Worm (Caenorhabditis elegans) whole organism, L4 larva: Measurements from ENCODE around the gene F07A11.4.

Experiments
- F10B5.3 ChIP-seq: sonication (generic microtip); optimal IDR thresholded peaks from 2 replicates; lab custom pipeline; 2016; ENCODE audit warnings: mild to moderate bottlenecking, missing genetic modification characterization, missing compliant biosample characterization
- F37D6.2 ChIP-seq: sonication (generic microtip); optimal IDR thresholded peaks from 2 replicates; lab custom pipeline; 2016; ENCODE audit warnings: mild to moderate bottlenecking, missing genetic modification characterization, missing compliant biosample characterization
- F49E8.2 ChIP-seq: sonication (generic microtip); optimal IDR thresholded peaks from 2 replicates; lab custom pipeline; 2016; ENCODE audit warnings: missing compliant biosample characterization, mild to moderate bottlenecking, missing genetic modification characterization, borderline replicate concordance
- T26A8.4 ChIP-seq: fragments of 200-800 bp; sonication (Bioruptor generic); IDR thresholded peaks from 2 replicates; pipeline ENCODE4 v1.3.6; 2022; ENCODE audit warnings: missing genetic modification characterization, missing compliant biosample characterization
- ZK546.5 ChIP-seq, 2 experiments: sonication (generic microtip); optimal IDR thresholded peaks; 2 replicates each; lab custom pipeline; 2017; ENCODE audit warnings: missing biosample characterization in 2 of 2, missing genetic modification characterization in 2 of 2
- aha-1 ChIP-seq: fragments of 150-350 bp; peaks from one replicate; lab custom pipeline; 2014; ENCODE audit warnings: missing biosample characterization, missing genetic modification characterization
- ama-1 ChIP-seq: fragments of 150-350 bp; optimal IDR thresholded peaks from 2 replicates; lab custom pipeline; 2014; ENCODE audit warnings: inconsistent platforms, mixed read lengths
- ceh-62 ChIP-seq: sonication (generic microtip); optimal IDR thresholded peaks from 2 replicates; lab custom pipeline; 2017; ENCODE audit warnings: missing biosample characterization, missing genetic modification characterization
- cey-2 ChIP-seq: sonication (generic microtip); optimal IDR thresholded peaks from 3 replicates; lab custom pipeline; 2017; ENCODE audit warnings: missing genetic modification characterization, mild to moderate bottlenecking, missing compliant biosample characterization, antibody characterized with exemption, borderline replicate concordance; ENCODE audit not compliant: insufficient read depth
- ctbp-1 ChIP-seq: fragments of 200-800 bp; sonication (Bioruptor generic); IDR thresholded peaks from 2 replicates; pipeline ENCODE4 v1.3.6; 2022; ENCODE audit warnings: missing genetic modification reagents, missing genetic modification characterization, missing compliant biosample characterization
- daf-16 ChIP-seq, 3 experiments: sonication (generic microtip); optimal IDR thresholded peaks; 2 replicates each; lab custom pipeline; 2016 to 2017; ENCODE audit warnings: missing genetic modification characterization in 3 of 3, missing genetic modification reagents in 3 of 3, mild to moderate bottlenecking in 2 of 3, missing compliant biosample characterization in 2 of 3, missing biosample characterization in 1 of 3, moderate library complexity in 1 of 3
- daf-8 ChIP-seq: fragments of 200-800 bp; sonication (Bioruptor generic); IDR thresholded peaks from 2 replicates; pipeline ENCODE4 v1.3.6; 2022; ENCODE audit warnings: missing genetic modification characterization, missing compliant biosample characterization
- dmd-6 ChIP-seq: fragments of 200-800 bp; sonication (Bioruptor generic); IDR thresholded peaks from 2 replicates; pipeline ENCODE4 v1.3.6; 2022; ENCODE audit warnings: missing genetic modification reagents, missing genetic modification characterization, missing compliant biosample characterization
- dmd-8 ChIP-seq: fragments of 200-800 bp; sonication (Bioruptor generic); IDR thresholded peaks from 2 replicates; pipeline ENCODE4 v1.3.6; 2022; ENCODE audit warnings: missing genetic modification characterization, missing compliant biosample characterization
- duxl-1 ChIP-seq: sonication (generic microtip); optimal IDR thresholded peaks from 2 replicates; lab custom pipeline; 2016; ENCODE audit warnings: mild to moderate bottlenecking, missing genetic modification characterization, moderate library complexity, missing compliant biosample characterization; ENCODE audit not compliant: poor library complexity
- dve-1 ChIP-seq: sonication (generic microtip); optimal IDR thresholded peaks from 2 replicates; lab custom pipeline; 2017; ENCODE audit warnings: antibody characterized with exemption, mild to moderate bottlenecking, missing genetic modification characterization, missing compliant biosample characterization; ENCODE audit not compliant: insufficient read depth
- egl-43 ChIP-seq: fragments of 200-800 bp; sonication (Bioruptor generic); IDR thresholded peaks from 2 replicates; pipeline ENCODE4 v1.3.6; 2022; ENCODE audit warnings: missing genetic modification reagents, missing genetic modification characterization, missing compliant biosample characterization
- fkh-10 ChIP-seq: fragments of 150-350 bp; optimal IDR thresholded peaks from 2 replicates; lab custom pipeline; 2014; ENCODE audit warnings: missing biosample characterization, missing genetic modification reagents, missing genetic modification characterization
- lin-13 ChIP-seq: fragments of 150-350 bp; optimal IDR thresholded peaks from 2 replicates; lab custom pipeline; 2014; ENCODE audit warnings: missing biosample characterization, missing genetic modification reagents, missing genetic modification characterization
- lin-38 ChIP-seq: fragments of 200-800 bp; sonication (Bioruptor generic); IDR thresholded peaks from 2 replicates; pipeline ENCODE4 v1.3.6; 2022; ENCODE audit warnings: missing genetic modification reagents, missing genetic modification characterization, missing compliant biosample characterization
- lsy-2 ChIP-seq, 2 experiments: fragments of 150-350 bp in 1 of 2; sonication (generic microtip) in 1 of 2; optimal IDR thresholded peaks; 2 replicates each; lab custom pipeline; 2014 to 2017; ENCODE audit warnings: missing biosample characterization in 2 of 2, missing genetic modification characterization in 2 of 2
- madf-5 ChIP-seq, 2 experiments: fragments of 200-800 bp; sonication (Bioruptor generic); IDR thresholded peaks; 2 replicates each; pipeline ENCODE4 v1.3.6; 2022; ENCODE audit warnings: missing compliant biosample characterization in 2 of 2, missing genetic modification characterization in 2 of 2
- mep-1 ChIP-seq: fragments of 150-350 bp; sonication (generic microtip); optimal IDR thresholded peaks from 3 replicates; lab custom pipeline; 2014; ENCODE audit warnings: missing biosample characterization, missing genetic modification characterization
- mes-2 ChIP-seq: sonication (generic microtip); optimal IDR thresholded peaks from 2 replicates; lab custom pipeline; 2016; ENCODE audit warnings: missing genotype, mild to moderate bottlenecking, missing genetic modification characterization, missing compliant biosample characterization; ENCODE audit not compliant: poor library complexity, severe bottlenecking
- nhr-10 ChIP-seq: fragments of 150-350 bp; optimal IDR thresholded peaks from 2 replicates; lab custom pipeline; 2014; ENCODE audit warnings: missing biosample characterization, missing genetic modification characterization
- nhr-102 ChIP-seq: sonication (generic microtip); optimal IDR thresholded peaks from 2 replicates; lab custom pipeline; 2016; ENCODE audit warnings: mild to moderate bottlenecking, missing genetic modification characterization, moderate library complexity, missing compliant biosample characterization
- nhr-25 ChIP-seq: sonication (generic microtip); optimal IDR thresholded peaks from 2 replicates; lab custom pipeline; 2017; ENCODE audit warnings: missing genetic modification characterization, mild to moderate bottlenecking, missing compliant biosample characterization, antibody characterized with exemption, moderate library complexity, borderline replicate concordance; ENCODE audit not compliant: insufficient read depth
- nhr-76 ChIP-seq: fragments of 150-350 bp; optimal IDR thresholded peaks from 2 replicates; lab custom pipeline; 2014; ENCODE audit warnings: missing biosample characterization, missing genetic modification characterization
- nhr-77 ChIP-seq: fragments of 150-350 bp; optimal IDR thresholded peaks from 2 replicates; lab custom pipeline; 2014; ENCODE audit warnings: missing biosample characterization, missing genetic modification characterization
- pha-4 ChIP-seq, 2 experiments: fragments of 150-350 bp in 1 of 2; fragments of 200-800 bp in 1 of 2; sonication (Bioruptor generic) in 1 of 2; IDR thresholded peaks in 1 of 2; optimal IDR thresholded peaks in 1 of 2; 2 replicates each; pipeline versions ENCODE4 v1.3.6 to Lab custom; 2014 to 2022; ENCODE audit warnings: missing genetic modification characterization in 2 of 2, missing genetic modification reagents in 2 of 2, missing biosample characterization in 1 of 2, missing compliant biosample characterization in 1 of 2
- rbr-2 ChIP-seq: sonication (generic microtip); optimal IDR thresholded peaks from 2 replicates; lab custom pipeline; 2016; ENCODE audit warnings: missing genotype, missing genetic modification characterization, missing compliant biosample characterization
- sdz-12 ChIP-seq: fragments of 200-800 bp; sonication (Bioruptor generic); optimal IDR thresholded peaks from 2 replicates; lab custom pipeline; 2018; ENCODE audit warnings: mild to moderate bottlenecking, missing genetic modification characterization, missing compliant biosample characterization
- snpc-1.2 ChIP-seq: fragments of 200-800 bp; sonication (Bioruptor generic); IDR thresholded peaks from 2 replicates; pipeline ENCODE4 v1.3.6; 2022; ENCODE audit warnings: missing genetic modification reagents, missing genetic modification characterization, missing compliant biosample characterization
- spr-1 ChIP-seq: sonication (generic microtip); optimal IDR thresholded peaks from 2 replicates; lab custom pipeline; 2016; ENCODE audit warnings: mild to moderate bottlenecking, missing genetic modification characterization, missing compliant biosample characterization
- spr-3 ChIP-seq: fragments of 200-800 bp; sonication (Bioruptor generic); optimal IDR thresholded peaks from 2 replicates; lab custom pipeline; 2018; ENCODE audit warnings: mild to moderate bottlenecking, missing genetic modification characterization, missing compliant biosample characterization
- unc-62 ChIP-seq, 3 experiments: fragments of 150-350 bp in 1 of 3; sonication (generic microtip); optimal IDR thresholded peaks in 2 of 3; peaks in 1 of 3; 1 replicate in 1 of 3; 2 replicates in 2 of 3; lab custom pipeline; 2014 to 2017; ENCODE audit warnings: missing biosample characterization in 3 of 3, missing genetic modification characterization in 3 of 3, missing genetic modification reagents in 3 of 3, missing genotype in 1 of 3
- zip-11 ChIP-seq: fragments of 200-800 bp; sonication (Bioruptor generic); IDR thresholded peaks from 2 replicates; pipeline ENCODE4 v1.3.6; 2022; ENCODE audit warnings: missing genetic modification characterization, missing compliant biosample characterization
- zip-2 ChIP-seq: fragments of 150-350 bp; optimal IDR thresholded peaks from 2 replicates; lab custom pipeline; 2014; ENCODE audit warnings: missing biosample characterization, missing genetic modification characterization

F07A11.4 gene

DNA sequence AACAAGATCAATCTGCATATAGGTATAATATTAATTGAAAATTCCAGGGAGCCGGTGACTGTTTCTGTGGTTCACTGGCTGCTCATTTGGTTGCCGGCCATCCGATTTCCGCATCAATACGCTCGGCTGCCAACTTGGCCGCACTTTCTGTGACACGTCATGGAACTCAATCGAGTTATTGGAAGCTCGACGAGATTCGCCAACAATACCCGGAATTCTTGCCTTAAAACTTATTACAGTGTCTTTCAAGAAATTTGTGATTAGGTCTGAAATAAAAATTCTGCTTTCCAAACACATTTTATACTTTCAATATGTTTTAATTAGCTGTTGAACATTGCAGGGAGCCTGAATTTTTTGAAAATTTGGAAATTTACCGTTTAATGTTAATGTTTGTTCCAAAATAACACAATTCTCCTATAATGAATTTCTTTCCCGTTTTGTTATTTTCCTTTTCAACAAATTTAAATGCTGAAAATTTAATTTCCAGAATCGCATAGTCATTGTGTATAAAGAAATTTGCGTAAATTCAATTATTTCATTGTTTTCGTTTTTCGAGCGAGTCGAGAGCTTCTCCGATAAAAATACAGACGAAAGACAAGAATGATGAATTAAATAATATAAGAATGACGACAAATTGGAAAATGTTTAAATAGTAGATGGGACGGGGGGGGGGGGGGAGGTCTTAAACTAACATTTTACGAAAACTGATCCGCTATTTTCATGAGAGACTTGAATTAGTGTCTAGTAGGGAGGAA is 13.5 kb downstream of the F07A11.4 start:
- peak; percentile 21 for TF ChIP-seq mes-2 (tag; lab: Kevin White, UChicago)
- TF ChIP-seq nhr-102 (tag; lab: Kevin White, UChicago) = peak; percentile 57
- no peak for TF ChIP-seq spr-1 (tag; lab: Kevin White, UChicago)
- peak; percentile 28 for TF ChIP-seq nhr-10 (tag; lab: Kevin White, UChicago)
- TF ChIP-seq duxl-1 (tag; lab: Kevin White, UChicago) = peak; percentile 18
- no peak for TF ChIP-seq nhr-76 (tag; lab: Kevin White, UChicago)
- peak; percentile 5 for TF ChIP-seq dve-1 (tag; lab: Kevin White, UChicago)
- TF ChIP-seq rbr-2 (tag; lab: Kevin White, UChicago) = peak; percentile 12
- peak; percentile 5 for TF ChIP-seq F10B5.3 (tag; lab: Kevin White, UChicago)
- no peak for TF ChIP-seq daf-8 (GFP tag; lab: Robert Waterston, UW)
- peak; percentile 17 for TF ChIP-seq F37D6.2 (tag; lab: Kevin White, UChicago)
- TF ChIP-seq lin-38 (GFP tag; lab: Robert Waterston, UW) = no peak
- TF ChIP-seq ZK546.5 (tag; optimal IDR thresholded peaks at IDR 0.05; lab: Kevin White, UChicago) = no peak
- no peak for TF ChIP-seq lin-13
- no peak for TF ChIP-seq nhr-25 (tag; lab: Kevin White, UChicago)
- no peak for TF ChIP-seq cey-2 (tag; lab: Kevin White, UChicago)
- no peak for TF ChIP-seq spr-3 (GFP tag; lab: Kevin White, UChicago)
- peak; percentile 61 for TF ChIP-seq mep-1
- peak; percentile 95 for TF ChIP-seq aha-1 (tag; lab: Kevin White, UChicago)
- peak in 1 of 2 experiments; percentile 60 for TF ChIP-seq daf-16 (GFP tag; optimal IDR thresholded peaks at IDR 0.05; lab: Kevin White, UChicago)
- peak; percentile 18 for TF ChIP-seq daf-16 (tag; optimal IDR thresholded peaks at IDR 0.05; lab: Kevin White, UChicago)
- no peak for TF ChIP-seq zip-11 (GFP tag; lab: Robert Waterston, UW)
- peak in 1 of 2 experiments; percentile 47 for TF ChIP-seq unc-62 (GFP tag; optimal IDR thresholded peaks at IDR 0.05 in 1 of 2; lab: Kevin White, UChicago)
- TF ChIP-seq unc-62 (tag; optimal IDR thresholded peaks at IDR 0.05; lab: Kevin White, UChicago) = no peak
- TF ChIP-seq nhr-77 (tag; lab: Kevin White, UChicago) = peak; percentile 38
- no peak for TF ChIP-seq ctbp-1 (GFP tag; lab: Robert Waterston, UW)
- TF ChIP-seq lsy-2 (tag; optimal IDR thresholded peaks at IDR 0.05; lab: Kevin White, UChicago) = peak in 1 of 2 experiments; percentile 9
- no peak for TF ChIP-seq pha-4 (GFP tag; IDR thresholded peaks at IDR 0.05; lab: Robert Waterston, UW)
- no peak for TF ChIP-seq pha-4 (tag; optimal IDR thresholded peaks at IDR 0.05; lab: Kevin White, UChicago)
- TF ChIP-seq sdz-12 (GFP tag; lab: Kevin White, UChicago) = no peak
- no peak for TF ChIP-seq madf-5 (GFP tag; IDR thresholded peaks at IDR 0.05; lab: Robert Waterston, UW)
- peak; percentile 54 for TF ChIP-seq ama-1
- TF ChIP-seq ceh-62 = no peak
- TF ChIP-seq egl-43 (GFP tag; lab: Robert Waterston, UW) = no peak
- TF ChIP-seq fkh-10 (GFP tag; lab: Kevin White, UChicago) = no peak
- TF ChIP-seq T26A8.4 (GFP tag; lab: Robert Waterston, UW) = peak; percentile 50; the same call in 1 of the 2 replicates
- TF ChIP-seq dmd-6 (GFP tag; lab: Robert Waterston, UW) = no peak
- TF ChIP-seq F49E8.2 = no peak
- TF ChIP-seq, all 104 proteins: peak for 16

- TF ChIP-seq zip-2 = no peak
- peak in 1 of 2 experiments; percentile 97 for TF ChIP-seq unc-62 (GFP tag; optimal IDR thresholded peaks at IDR 0.05 in 1 of 2; lab: Kevin White, UChicago)
- TF ChIP-seq unc-62 (tag; optimal IDR thresholded peaks at IDR 0.05; lab: Kevin White, UChicago) = no peak
- TF ChIP-seq aha-1 (tag; lab: Kevin White, UChicago) = peak; percentile 25
- 0 out of 2 replicates have a peak, but pooled peaks have one; percentile 32 for TF ChIP-seq snpc-1.2 (GFP tag; lab: Robert Waterston, UW)
- TF ChIP-seq dmd-8 = no peak
Measured at ce11 chrII:11616333-11616942, 15.6 kb downstream of the F07A11.4 start.
